Worm (Caenorhabditis elegans) whole organism, L4 larva: ENCODE results near the gene T23F2.2.

ENCODE experiments used
- F10B5.3 ChIP-seq: sonication (generic microtip); optimal IDR thresholded peaks from 2 replicates; lab custom pipeline; 2016; ENCODE audit warnings: mild to moderate bottlenecking, missing genetic modification characterization, missing compliant biosample characterization
- F26F4.8 ChIP-seq: fragments of 200-800 bp; sonication (Bioruptor generic); conservative IDR thresholded peaks from 2 replicates; pipeline ENCODE4 v1.3.6; 2022; ENCODE audit warnings: missing genetic modification characterization, missing compliant biosample characterization
- F44E2.7 ChIP-seq: fragments of 200-800 bp; sonication (Bioruptor generic); IDR thresholded peaks from 2 replicates; pipeline ENCODE4 v2.1.2; 2022; ENCODE audit warnings: missing genetic modification characterization, missing compliant biosample characterization
- F49E8.2 ChIP-seq: sonication (generic microtip); optimal IDR thresholded peaks from 2 replicates; lab custom pipeline; 2016; ENCODE audit warnings: missing compliant biosample characterization, mild to moderate bottlenecking, missing genetic modification characterization, borderline replicate concordance
- Y105C5A.15 ChIP-seq: fragments of 200-800 bp; sonication (Bioruptor generic); IDR thresholded peaks from 2 replicates; pipeline ENCODE4 v1.3.6; 2022; ENCODE audit warnings: missing genetic modification characterization, missing compliant biosample characterization
- Y48G9A.11 ChIP-seq: fragments of 200-800 bp; sonication (Bioruptor generic); IDR thresholded peaks from 2 replicates; pipeline ENCODE4 v1.3.6; 2022; ENCODE audit warnings: missing genetic modification reagents, missing genetic modification characterization, missing compliant biosample characterization
- ZK546.5 ChIP-seq, 2 experiments: sonication (generic microtip); optimal IDR thresholded peaks; 2 replicates each; lab custom pipeline; 2017; ENCODE audit warnings: missing biosample characterization in 2 of 2, missing genetic modification characterization in 2 of 2
- aly-2 ChIP-seq: sonication (generic microtip); optimal IDR thresholded peaks from 2 replicates; lab custom pipeline; 2018; ENCODE audit warnings: missing biosample characterization, missing genetic modification characterization
- ceh-32 ChIP-seq: sonication (generic microtip); optimal IDR thresholded peaks from 2 replicates; lab custom pipeline; 2016; ENCODE audit warnings: mild to moderate bottlenecking, missing genetic modification characterization, missing compliant biosample characterization; ENCODE audit not compliant: poor library complexity
- ceh-62 ChIP-seq: sonication (generic microtip); optimal IDR thresholded peaks from 2 replicates; lab custom pipeline; 2017; ENCODE audit warnings: missing biosample characterization, missing genetic modification characterization
- ces-1 ChIP-seq: fragments of 150-350 bp; sonication (generic microtip); optimal IDR thresholded peaks from 4 replicates; lab custom pipeline; 2014; ENCODE audit warnings: missing biosample characterization, missing genetic modification reagents, missing genetic modification characterization
- cey-2 ChIP-seq: sonication (generic microtip); optimal IDR thresholded peaks from 3 replicates; lab custom pipeline; 2017; ENCODE audit warnings: missing genetic modification characterization, mild to moderate bottlenecking, missing compliant biosample characterization, antibody characterized with exemption, borderline replicate concordance; ENCODE audit not compliant: insufficient read depth
- daf-12 ChIP-seq: fragments of 150-350 bp; optimal IDR thresholded peaks from 2 replicates; lab custom pipeline; 2014; ENCODE audit warnings: missing biosample characterization, missing genetic modification reagents, missing genetic modification characterization
- daf-16 ChIP-seq, 3 experiments: sonication (generic microtip); optimal IDR thresholded peaks; 2 replicates each; lab custom pipeline; 2016 to 2017; ENCODE audit warnings: missing genetic modification characterization in 3 of 3, missing genetic modification reagents in 3 of 3, mild to moderate bottlenecking in 2 of 3, missing compliant biosample characterization in 2 of 3, missing biosample characterization in 1 of 3, moderate library complexity in 1 of 3
- dmd-6 ChIP-seq: fragments of 200-800 bp; sonication (Bioruptor generic); IDR thresholded peaks from 2 replicates; pipeline ENCODE4 v1.3.6; 2022; ENCODE audit warnings: missing genetic modification reagents, missing genetic modification characterization, missing compliant biosample characterization
- dmd-8 ChIP-seq: fragments of 200-800 bp; sonication (Bioruptor generic); IDR thresholded peaks from 2 replicates; pipeline ENCODE4 v1.3.6; 2022; ENCODE audit warnings: missing genetic modification characterization, missing compliant biosample characterization
- dpl-1 ChIP-seq: fragments of 150-350 bp; optimal IDR thresholded peaks from 2 replicates; lab custom pipeline; 2014; ENCODE audit warnings: missing biosample characterization, missing genetic modification reagents, missing genetic modification characterization
- dve-1 ChIP-seq: sonication (generic microtip); optimal IDR thresholded peaks from 2 replicates; lab custom pipeline; 2017; ENCODE audit warnings: antibody characterized with exemption, mild to moderate bottlenecking, missing genetic modification characterization, missing compliant biosample characterization; ENCODE audit not compliant: insufficient read depth
- egl-27 ChIP-seq: sonication (generic microtip); optimal IDR thresholded peaks from 3 replicates; lab custom pipeline; 2017; ENCODE audit warnings: missing biosample characterization, missing genetic modification reagents, missing genetic modification characterization
- hif-1 ChIP-seq, 2 experiments: sonication (generic microtip); optimal IDR thresholded peaks; 2 replicates each; lab custom pipeline; 2016 to 2017; ENCODE audit warnings: missing compliant biosample characterization in 2 of 2, missing genetic modification characterization in 2 of 2, missing genetic modification reagents in 2 of 2, missing genotype in 2 of 2, mild to moderate bottlenecking in 1 of 2
- hlh-30 ChIP-seq: sonication (generic microtip); optimal IDR thresholded peaks from 2 replicates; lab custom pipeline; 2017; ENCODE audit warnings: antibody characterized with exemption, mild to moderate bottlenecking, missing genetic modification characterization, missing compliant biosample characterization; ENCODE audit not compliant: insufficient read depth
- lin-15B ChIP-seq: fragments of 150-350 bp; sonication (generic microtip); optimal IDR thresholded peaks from 3 replicates; lab custom pipeline; 2014; ENCODE audit warnings: missing biosample characterization, missing genetic modification characterization
- lin-29 ChIP-seq: fragments of 200-800 bp; sonication (Bioruptor generic); IDR thresholded peaks from 2 replicates; pipeline ENCODE4 v1.3.6; 2022; ENCODE audit warnings: missing genetic modification reagents, missing genetic modification characterization, missing compliant biosample characterization
- lsy-2 ChIP-seq, 2 experiments: fragments of 150-350 bp in 1 of 2; sonication (generic microtip) in 1 of 2; optimal IDR thresholded peaks; 2 replicates each; lab custom pipeline; 2014 to 2017; ENCODE audit warnings: missing biosample characterization in 2 of 2, missing genetic modification characterization in 2 of 2
- mdl-1 ChIP-seq, 2 experiments: fragments of 150-350 bp in 1 of 2; sonication (generic microtip) in 1 of 2; optimal IDR thresholded peaks; 2 replicates each; lab custom pipeline; 2014 to 2017; ENCODE audit warnings: missing biosample characterization in 2 of 2, missing genetic modification characterization in 2 of 2
- mdt-29 ChIP-seq: fragments of 200-800 bp; sonication (Bioruptor generic); IDR thresholded peaks from 2 replicates; pipeline ENCODE4 v1.3.6; 2022; ENCODE audit warnings: missing genetic modification reagents, missing genetic modification characterization, missing compliant biosample characterization
- nhr-102 ChIP-seq: sonication (generic microtip); optimal IDR thresholded peaks from 2 replicates; lab custom pipeline; 2016; ENCODE audit warnings: mild to moderate bottlenecking, missing genetic modification characterization, moderate library complexity, missing compliant biosample characterization
- nhr-237 ChIP-seq: sonication (generic microtip); optimal IDR thresholded peaks from 2 replicates; lab custom pipeline; 2017; ENCODE audit warnings: missing biosample characterization, missing genetic modification characterization
- nhr-28 ChIP-seq: fragments of 150-350 bp; optimal IDR thresholded peaks from 2 replicates; lab custom pipeline; 2014; ENCODE audit warnings: missing biosample characterization, missing genetic modification characterization
- nhr-41 ChIP-seq: fragments of 200-800 bp; sonication (Bioruptor generic); IDR thresholded peaks from 2 replicates; pipeline ENCODE4 v1.3.6; 2022; ENCODE audit warnings: missing genetic modification reagents, missing genetic modification characterization, missing compliant biosample characterization
- nhr-77 ChIP-seq: fragments of 150-350 bp; optimal IDR thresholded peaks from 2 replicates; lab custom pipeline; 2014; ENCODE audit warnings: missing biosample characterization, missing genetic modification characterization
- pha-4 ChIP-seq, 2 experiments: fragments of 150-350 bp in 1 of 2; fragments of 200-800 bp in 1 of 2; sonication (Bioruptor generic) in 1 of 2; IDR thresholded peaks in 1 of 2; optimal IDR thresholded peaks in 1 of 2; 2 replicates each; pipeline versions ENCODE4 v1.3.6 to Lab custom; 2014 to 2022; ENCODE audit warnings: missing genetic modification characterization in 2 of 2, missing genetic modification reagents in 2 of 2, missing biosample characterization in 1 of 2, missing compliant biosample characterization in 1 of 2
- pqm-1 ChIP-seq: sonication (generic microtip); optimal IDR thresholded peaks from 2 replicates; lab custom pipeline; 2017; ENCODE audit warnings: missing biosample characterization, missing genetic modification characterization
- skn-1 ChIP-seq: fragments of 150-350 bp; optimal IDR thresholded peaks from 2 replicates; lab custom pipeline; 2014; ENCODE audit warnings: missing biosample characterization, missing genetic modification characterization
- snpc-1.2 ChIP-seq: fragments of 200-800 bp; sonication (Bioruptor generic); IDR thresholded peaks from 2 replicates; pipeline ENCODE4 v1.3.6; 2022; ENCODE audit warnings: missing genetic modification reagents, missing genetic modification characterization, missing compliant biosample characterization
- spr-1 ChIP-seq: sonication (generic microtip); optimal IDR thresholded peaks from 2 replicates; lab custom pipeline; 2016; ENCODE audit warnings: mild to moderate bottlenecking, missing genetic modification characterization, missing compliant biosample characterization
- tag-97 ChIP-seq: fragments of 200-800 bp; sonication (Bioruptor generic); IDR thresholded peaks from 2 replicates; pipeline ENCODE4 v1.3.6; 2022; ENCODE audit warnings: missing genetic modification characterization, missing compliant biosample characterization
- tra-1 ChIP-seq: fragments of 200-800 bp; sonication (Bioruptor generic); IDR thresholded peaks from 2 replicates; pipeline ENCODE4 v1.3.6; 2022; ENCODE audit warnings: missing genetic modification reagents, missing genetic modification characterization, missing compliant biosample characterization
- unc-130 ChIP-seq: sonication (generic microtip); optimal IDR thresholded peaks from 2 replicates; lab custom pipeline; 2016; ENCODE audit warnings: missing genetic modification reagents, missing genetic modification characterization, missing compliant biosample characterization
- unc-39 ChIP-seq: sonication (generic microtip); optimal IDR thresholded peaks from 2 replicates; lab custom pipeline; 2017; ENCODE audit warnings: missing biosample characterization, missing genetic modification characterization
- unc-62 ChIP-seq, 3 experiments: fragments of 150-350 bp in 1 of 3; sonication (generic microtip); optimal IDR thresholded peaks in 2 of 3; peaks in 1 of 3; 1 replicate in 1 of 3; 2 replicates in 2 of 3; lab custom pipeline; 2014 to 2017; ENCODE audit warnings: missing biosample characterization in 3 of 3, missing genetic modification characterization in 3 of 3, missing genetic modification reagents in 3 of 3, missing genotype in 1 of 3
- zfp-3 ChIP-seq: fragments of 200-800 bp; sonication (Bioruptor generic); conservative IDR thresholded peaks from 2 replicates; pipeline ENCODE4 v1.3.6; 2022; ENCODE audit warnings: missing genetic modification reagents, missing genetic modification characterization, missing compliant biosample characterization
- ztf-7 ChIP-seq: fragments of 150-350 bp; optimal IDR thresholded peaks from 2 replicates; lab custom pipeline; 2014; ENCODE audit warnings: missing biosample characterization, missing genetic modification characterization

T23F2.2 gene

DNA sequence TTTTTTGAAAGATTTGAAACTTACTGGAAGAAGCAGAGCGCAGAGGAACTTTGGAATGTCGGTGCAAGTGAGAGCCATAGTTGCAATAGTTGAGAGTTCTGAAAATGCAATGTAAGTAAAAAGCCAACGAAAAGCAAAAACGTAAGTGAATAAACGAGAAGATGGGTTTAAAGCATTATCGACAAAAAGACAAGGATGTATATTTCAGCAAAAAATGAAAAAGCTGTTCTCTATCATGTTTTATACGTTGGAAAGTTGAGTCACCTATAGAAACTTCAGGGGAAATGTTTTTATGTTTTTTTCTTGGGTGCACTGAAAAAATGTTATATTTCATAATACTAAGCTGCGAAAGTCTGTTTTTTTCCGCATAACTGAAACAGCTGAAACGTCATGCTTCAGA lies 12.0 kb upstream of the T23F2.2 start, which contains the start of gene T23F2.5:
TSS of gene T23F2.5 (minus strand) at position 101 of the 400 bp plus-strand sequence.
- no peak for TF ChIP-seq F44E2.7 (GFP tag; lab: Robert Waterston, UW)
- no peak for TF ChIP-seq pha-4 (GFP tag; IDR thresholded peaks at IDR 0.05; lab: Robert Waterston, UW)
- no peak for TF ChIP-seq pha-4 (tag; optimal IDR thresholded peaks at IDR 0.05; lab: Kevin White, UChicago)
- TF ChIP-seq nhr-237 (tag; lab: Kevin White, UChicago) = no peak

ce11 chrX:5516365-5516764 lies 11.3 kb upstream of the T23F2.2 start:
- TF ChIP-seq pqm-1 (tag; lab: Kevin White, UChicago) = peak; percentile 16
- TF ChIP-seq F26F4.8 (GFP tag; lab: Robert Waterston, UW) = no peak
- no peak for TF ChIP-seq unc-39 (tag; lab: Kevin White, UChicago)
- no peak for TF ChIP-seq aly-2
- no peak for TF ChIP-seq nhr-102 (tag; lab: Kevin White, UChicago)
- no peak for TF ChIP-seq tra-1 (GFP tag; lab: Robert Waterston, UW)
- no peak for TF ChIP-seq nhr-77 (tag; lab: Kevin White, UChicago)
- no peak for TF ChIP-seq dmd-8
- TF ChIP-seq lsy-2 (tag; optimal IDR thresholded peaks at IDR 0.05; lab: Kevin White, UChicago) = no peak
- no peak for TF ChIP-seq spr-1 (tag; lab: Kevin White, UChicago)
- TF ChIP-seq skn-1 (tag; lab: Kevin White, UChicago) = no peak
- no peak for TF ChIP-seq F10B5.3 (tag; lab: Kevin White, UChicago)
- TF ChIP-seq nhr-28 (tag; lab: Kevin White, UChicago) = peak; percentile 12
- no peak for TF ChIP-seq snpc-1.2 (GFP tag; lab: Robert Waterston, UW)
- no peak for TF ChIP-seq unc-130 (GFP tag; lab: Kevin White, UChicago)
- no peak for TF ChIP-seq daf-16 (GFP tag; optimal IDR thresholded peaks at IDR 0.05; lab: Kevin White, UChicago)
- TF ChIP-seq daf-16 (tag; optimal IDR thresholded peaks at IDR 0.05; lab: Kevin White, UChicago) = peak; percentile 47
- TF ChIP-seq F49E8.2 (tag; lab: Kevin White, UChicago) = no peak
- no peak for TF ChIP-seq Y48G9A.11
- TF ChIP-seq ceh-62 (tag; lab: Kevin White, UChicago) = no peak
- no peak for TF ChIP-seq cey-2 (tag; lab: Kevin White, UChicago)
- no peak for TF ChIP-seq lin-29 (GFP tag; lab: Robert Waterston, UW)
- no peak for TF ChIP-seq lin-15B (tag; lab: Kevin White, UChicago)
- TF ChIP-seq ceh-32 (tag; lab: Kevin White, UChicago) = no peak
- no peak for TF ChIP-seq nhr-41
- no peak for TF ChIP-seq mdt-29 (GFP tag; lab: Robert Waterston, UW)
- no peak for TF ChIP-seq egl-27 (tag; lab: Kevin White, UChicago)
- TF ChIP-seq mdl-1 (tag; optimal IDR thresholded peaks at IDR 0.05; lab: Kevin White, UChicago) = peak in 1 of 2 experiments; percentile 4
- no peak for TF ChIP-seq daf-12 (tag; lab: Kevin White, UChicago)
- no peak for TF ChIP-seq ZK546.5 (tag; optimal IDR thresholded peaks at IDR 0.05; lab: Kevin White, UChicago)
- TF ChIP-seq dpl-1 (GFP tag; lab: Kevin White, UChicago) = no peak
- TF ChIP-seq ces-1 (GFP tag; lab: Kevin White, UChicago) = no peak
- TF ChIP-seq unc-62 (GFP tag; optimal IDR thresholded peaks at IDR 0.05 in 1 of 2; lab: Kevin White, UChicago) = peak in 1 of 2 experiments; percentile 39
- TF ChIP-seq unc-62 (tag; optimal IDR thresholded peaks at IDR 0.05; lab: Kevin White, UChicago) = no peak
- no peak for TF ChIP-seq zfp-3 (GFP tag; lab: Robert Waterston, UW)
- TF ChIP-seq dve-1 (tag; lab: Kevin White, UChicago) = peak; percentile 48
- TF ChIP-seq Y105C5A.15 (GFP tag; lab: Robert Waterston, UW) = no peak
- TF ChIP-seq hif-1 (tag; optimal IDR thresholded peaks at IDR 0.05; lab: Kevin White, UChicago) = peak in 1 of 2 experiments; percentile 11
- no peak for TF ChIP-seq dmd-6 (GFP tag; lab: Robert Waterston, UW)
- no peak for TF ChIP-seq tag-97
- TF ChIP-seq hlh-30 (tag; lab: Kevin White, UChicago) = peak; percentile 65
- TF ChIP-seq ztf-7 (tag; lab: Kevin White, UChicago) = no peak
- TF ChIP-seq, all 104 proteins: peak for 8
